Worm (Caenorhabditis elegans) whole organism, L2 larva: Measurements from ENCODE around the gene ctr-9.

Experiments
- ama-1 ChIP-seq: fragments of 150-350 bp; optimal IDR thresholded peaks from 2 replicates; lab custom pipeline; 2018; ENCODE audit warnings: inconsistent platforms
- blmp-1 ChIP-seq: sonication (generic microtip); optimal IDR thresholded peaks from 2 replicates; lab custom pipeline; 2017; ENCODE audit warnings: missing genetic modification characterization, mild to moderate bottlenecking, missing compliant biosample characterization, antibody characterized with exemption, moderate library complexity; ENCODE audit not compliant: insufficient read depth
- ceh-16 ChIP-seq: fragments of 150-350 bp; optimal IDR thresholded peaks from 2 replicates; lab custom pipeline; 2014; ENCODE audit warnings: missing biosample characterization, missing genetic modification characterization
- fos-1 ChIP-seq: fragments of 150-350 bp; optimal IDR thresholded peaks from 2 replicates; lab custom pipeline; 2014; ENCODE audit warnings: missing biosample characterization, missing genetic modification characterization
- nhr-23 ChIP-seq: fragments of 150-350 bp; optimal IDR thresholded peaks from 2 replicates; lab custom pipeline; 2014; ENCODE audit warnings: missing biosample characterization, missing genetic modification reagents, missing genetic modification characterization
- nhr-237 ChIP-seq: fragments of 150-350 bp; optimal IDR thresholded peaks from 2 replicates; lab custom pipeline; 2014; ENCODE audit warnings: missing biosample characterization, missing genetic modification characterization
- unc-62 ChIP-seq: fragments of 150-350 bp; optimal IDR thresholded peaks from 2 replicates; lab custom pipeline; 2014; ENCODE audit warnings: missing biosample characterization, missing genetic modification reagents, missing genetic modification characterization

ce11 chrIII:9523581-9523980 lies 32.4 kb downstream of the ctr-9 start, which contains the start of gene mrps-23:
- no peak for TF ChIP-seq blmp-1 (tag; lab: Kevin White, UChicago)
- no peak for TF ChIP-seq unc-62 (GFP tag; lab: Kevin White, UChicago)
- no peak for TF ChIP-seq nhr-237 (tag; lab: Kevin White, UChicago)
- no peak for TF ChIP-seq fos-1
- no peak for TF ChIP-seq ama-1 (lab: Kevin White, UChicago)
- no peak for TF ChIP-seq nhr-23 (tag; lab: Kevin White, UChicago)
- TF ChIP-seq ceh-16 = no peak
